Worm (Caenorhabditis elegans): ENCODE results near the gene cpr-1.

- TF ChIP-seq tab-1 (GFP tag; IDR thresholded peaks at IDR 0.05): no peak
- TF ChIP-seq flt-1 (GFP tag; IDR thresholded peaks at IDR 0.05): no peak
- no peak for TF ChIP-seq cog-1 (tag; optimal IDR thresholded peaks at IDR 0.05)
- TF ChIP-seq ztf-29 (GFP tag; IDR thresholded peaks at IDR 0.05): no peak
- TF ChIP-seq T22C8.4 (GFP tag; IDR thresholded peaks at IDR 0.05): no peak
- TF ChIP-seq med-1 (GFP tag; optimal IDR thresholded peaks at IDR 0.05; ENCODE audit: insufficient read depth): no peak
- TF ChIP-seq ref-1 (GFP tag; conservative IDR thresholded peaks at IDR 0.05): no peak
- TF ChIP-seq klf-2 (GFP tag; conservative IDR thresholded peaks at IDR 0.05): no peak
Measured at ce11 chrV:11945429-11945828, 29.9 kb upstream of the cpr-1 start.

All from whole organism, midembryonic.